Worm (Caenorhabditis elegans): ENCODE data around the gene ykt-6.

The ykt-6 gene

DNA sequence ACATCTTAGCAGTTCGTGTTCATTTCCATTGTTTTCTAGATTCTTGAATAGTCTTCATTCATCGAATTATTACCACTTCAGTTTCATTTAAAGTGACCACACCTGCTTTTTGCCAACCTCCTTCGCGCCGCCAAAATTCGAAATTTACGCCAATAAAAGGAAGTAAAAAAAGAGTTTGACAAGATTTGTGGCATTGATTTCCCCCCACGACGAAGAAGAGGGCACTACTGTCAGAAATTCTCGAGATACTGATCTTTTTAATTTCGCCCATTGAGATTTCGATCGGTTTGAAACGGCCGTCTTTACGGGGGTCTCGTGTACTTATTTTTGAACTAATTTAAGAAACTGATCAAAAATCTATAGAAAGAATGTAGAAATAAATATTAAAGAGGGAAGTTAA lies 14.3 kb upstream of the ykt-6 start:
- TF ChIP-seq hlh-30 (tag; optimal IDR thresholded peaks at IDR 0.05; ENCODE audit: insufficient read depth): no peak
- no peak for TF ChIP-seq nfya-1 (tag; optimal IDR thresholded peaks at IDR 0.05)
- TF ChIP-seq unc-3 (GFP tag; conservative IDR thresholded peaks at IDR 0.05): no peak
- TF ChIP-seq unc-3 (tag; optimal IDR thresholded peaks at IDR 0.05): no peak
- TF ChIP-seq pros-1 (tag; optimal IDR thresholded peaks at IDR 0.05): no peak
- no peak for TF ChIP-seq ahr-1 (tag; optimal IDR thresholded peaks at IDR 0.05)
- TF ChIP-seq elt-2 (tag; optimal IDR thresholded peaks at IDR 0.05): no peak
- no peak for TF ChIP-seq pqm-1 (tag; optimal IDR thresholded peaks at IDR 0.05)
- no peak for TF ChIP-seq ceh-18 (tag; optimal IDR thresholded peaks at IDR 0.05)
- TF ChIP-seq tbx-2 (tag; optimal IDR thresholded peaks at IDR 0.05): no peak
- TF ChIP-seq dmd-4 (tag; optimal IDR thresholded peaks at IDR 0.05; ENCODE audit: borderline replicate concordance): no peak
- no peak for TF ChIP-seq pat-9 (tag; optimal IDR thresholded peaks at IDR 0.05)
- TF ChIP-seq ama-1 (optimal IDR thresholded peaks at IDR 0.05): no peak
- TF ChIP-seq ceh-30 (tag; optimal IDR thresholded peaks at IDR 0.05): no peak
- no peak for TF ChIP-seq fax-1 (tag; optimal IDR thresholded peaks at IDR 0.05)
- no peak for TF ChIP-seq zip-5 (tag; optimal IDR thresholded peaks at IDR 0.05)

DNA sequence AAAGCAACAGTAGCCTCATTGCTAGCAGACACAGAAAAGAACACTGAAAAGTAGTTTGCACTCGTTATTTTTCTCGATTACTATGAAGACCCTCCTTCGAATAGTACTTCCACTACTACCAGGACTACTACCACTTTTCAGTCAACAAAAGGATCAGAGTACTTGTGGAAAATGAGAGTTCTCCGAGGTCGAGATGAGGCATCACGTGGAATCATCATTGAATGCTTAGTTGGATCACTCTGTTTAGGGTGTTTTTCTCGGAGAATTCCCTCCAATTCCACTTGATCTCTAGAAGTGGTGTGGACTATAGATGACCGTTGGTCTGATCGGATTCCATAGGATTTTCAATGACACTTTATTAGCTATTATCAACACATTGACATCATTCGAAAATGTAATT lies 13.4 kb upstream of the ykt-6 start:
- no peak for TF ChIP-seq nhr-11 (tag; optimal IDR thresholded peaks at IDR 0.05)
- TF ChIP-seq hlh-15 (tag; optimal IDR thresholded peaks at IDR 0.05): no peak
- TF ChIP-seq lin-11 (tag; optimal IDR thresholded peaks at IDR 0.05): no peak
- TF ChIP-seq odd-2 (tag; optimal IDR thresholded peaks at IDR 0.05): no peak
- TF ChIP-seq fax-1 (tag; optimal IDR thresholded peaks at IDR 0.05): no peak
- TF ChIP-seq ceh-9 (tag; optimal IDR thresholded peaks at IDR 0.05): no peak
- TF ChIP-seq madf-2 (tag; optimal IDR thresholded peaks at IDR 0.05): no peak
- no peak for TF ChIP-seq ama-1 (optimal IDR thresholded peaks at IDR 0.05)
- no peak for TF ChIP-seq pag-3 (tag; optimal IDR thresholded peaks at IDR 0.05; ENCODE audit: borderline replicate concordance)
- no peak for TF ChIP-seq npax-4 (tag; optimal IDR thresholded peaks at IDR 0.05)
- no peak for TF ChIP-seq hlh-30 (tag; optimal IDR thresholded peaks at IDR 0.05; ENCODE audit: insufficient read depth)

DNA sequence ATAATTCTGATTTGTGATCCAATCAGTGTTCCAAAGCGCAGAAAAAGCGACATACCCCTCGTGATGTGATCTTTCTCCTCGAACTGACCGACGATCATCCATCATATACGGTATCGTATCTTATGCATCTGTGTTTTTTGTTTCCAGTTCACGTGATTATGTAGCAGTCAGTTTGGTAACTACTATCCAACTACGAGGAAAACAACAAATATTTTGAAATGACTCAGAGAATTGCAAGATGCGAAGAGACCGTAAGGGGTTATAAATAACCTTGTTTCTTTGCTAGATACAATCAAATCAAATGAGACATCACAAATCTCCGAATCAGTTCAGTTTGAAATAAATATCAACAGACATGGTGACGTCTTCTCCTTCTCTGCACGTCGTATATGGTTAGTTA lies 12.8 kb upstream of the ykt-6 start:
- TF ChIP-seq elt-2 (tag; optimal IDR thresholded peaks at IDR 0.05): no peak
- TF ChIP-seq nhr-11 (tag; optimal IDR thresholded peaks at IDR 0.05): no peak
- TF ChIP-seq K09A11.1 (tag; optimal IDR thresholded peaks at IDR 0.05; ENCODE audit: insufficient read depth): no peak
- TF ChIP-seq ceh-24 (tag; optimal IDR thresholded peaks at IDR 0.05): no peak
- no peak for TF ChIP-seq hlh-15 (tag; optimal IDR thresholded peaks at IDR 0.05)
- no peak for TF ChIP-seq ceh-22 (tag; optimal IDR thresholded peaks at IDR 0.05)
- no peak for TF ChIP-seq ceh-45 (GFP tag; IDR thresholded peaks at IDR 0.05)
- TF ChIP-seq rnt-1 (tag; optimal IDR thresholded peaks at IDR 0.05): no peak
- TF ChIP-seq ceh-18 (tag; optimal IDR thresholded peaks at IDR 0.05): no peak
- no peak for TF ChIP-seq tbx-2 (tag; optimal IDR thresholded peaks at IDR 0.05)
- TF ChIP-seq T23F11.4 (GFP tag; optimal IDR thresholded peaks at IDR 0.05): no peak
- no peak for TF ChIP-seq pax-1 (tag; optimal IDR thresholded peaks at IDR 0.05)
- TF ChIP-seq ets-4 (tag; optimal IDR thresholded peaks at IDR 0.05): no peak

DNA sequence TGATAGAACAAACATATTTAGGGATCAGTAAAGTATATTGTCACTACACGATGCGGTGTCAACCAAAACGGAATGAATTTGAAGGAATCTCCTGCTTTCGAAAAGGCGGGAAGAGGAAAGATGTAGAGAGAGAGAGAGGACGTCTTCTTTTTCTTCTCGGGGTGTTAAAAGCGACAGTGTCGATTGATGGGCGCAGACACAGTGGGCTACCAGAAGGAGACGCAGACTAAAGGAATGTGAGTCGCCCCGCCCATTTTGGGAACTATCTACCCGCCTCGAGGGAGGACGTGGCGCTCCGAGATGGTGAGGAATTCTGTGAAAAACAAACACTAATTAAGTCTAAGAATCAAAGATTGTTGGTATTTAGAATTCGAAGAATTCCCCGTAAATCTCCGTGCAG lies 12.1 kb upstream of the ykt-6 start, which contains the start of the genes B0361.14 and B0361.9:
Gene B0361.14 (minus strand): TSS at position 66 of the 400 bp plus-strand sequence.
Gene B0361.9 (minus strand): TSS at position 166 of the 400 bp plus-strand sequence.
- peak; percentile 6 for TF ChIP-seq ref-2 (tag; optimal IDR thresholded peaks at IDR 0.05)
- TF ChIP-seq ceh-2 (tag; optimal IDR thresholded peaks at IDR 0.05): no peak
- no peak for TF ChIP-seq pha-2 (tag; optimal IDR thresholded peaks at IDR 0.05)

DNA sequence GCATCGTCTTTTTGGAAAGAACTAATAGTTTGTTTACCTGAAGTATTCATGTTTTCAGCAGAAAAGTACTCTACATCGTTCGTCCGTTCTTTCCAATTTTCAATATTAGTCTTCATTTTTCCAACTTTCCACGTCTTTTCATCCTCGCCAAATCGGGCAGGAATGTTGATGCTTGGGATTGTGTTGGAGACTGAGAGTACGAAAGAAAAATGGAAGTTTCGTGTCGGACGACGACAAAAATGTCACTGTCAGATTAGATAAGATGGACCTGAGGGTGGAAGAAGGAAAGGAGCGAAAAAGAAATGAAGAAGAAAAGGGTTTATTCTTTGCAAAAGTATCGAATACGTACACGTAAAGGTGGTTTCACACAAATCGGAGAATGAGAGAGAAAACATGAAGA lies 10.6 kb upstream of the ykt-6 start:
- TF ChIP-seq madf-2 (tag; optimal IDR thresholded peaks at IDR 0.05) (no peak), ceh-34 (tag; optimal IDR thresholded peaks at IDR 0.05) (no peak), ceh-24 (tag; optimal IDR thresholded peaks at IDR 0.05) (no peak), tbx-7 (tag; optimal IDR thresholded peaks at IDR 0.05) (no peak), fkh-10 (GFP tag; optimal IDR thresholded peaks at IDR 0.05) (no peak), ztf-16 (tag; optimal IDR thresholded peaks at IDR 0.05) (no peak), odd-2 (tag; optimal IDR thresholded peaks at IDR 0.05) (no peak), dmd-4 (tag; optimal IDR thresholded peaks at IDR 0.05; ENCODE audit: borderline replicate concordance) (no peak), nhr-232 (tag; optimal IDR thresholded peaks at IDR 0.05) (no peak), hlh-8 (tag; optimal IDR thresholded peaks at IDR 0.05) (no peak), sox-2 (GFP tag; IDR thresholded peaks at IDR 0.05) (no peak), che-1 (tag; optimal IDR thresholded peaks at IDR 0.05) (no peak)
